Worm (Caenorhabditis elegans): ENCODE measurements around the gene ogdh-1.

Gene ogdh-1

DNA sequence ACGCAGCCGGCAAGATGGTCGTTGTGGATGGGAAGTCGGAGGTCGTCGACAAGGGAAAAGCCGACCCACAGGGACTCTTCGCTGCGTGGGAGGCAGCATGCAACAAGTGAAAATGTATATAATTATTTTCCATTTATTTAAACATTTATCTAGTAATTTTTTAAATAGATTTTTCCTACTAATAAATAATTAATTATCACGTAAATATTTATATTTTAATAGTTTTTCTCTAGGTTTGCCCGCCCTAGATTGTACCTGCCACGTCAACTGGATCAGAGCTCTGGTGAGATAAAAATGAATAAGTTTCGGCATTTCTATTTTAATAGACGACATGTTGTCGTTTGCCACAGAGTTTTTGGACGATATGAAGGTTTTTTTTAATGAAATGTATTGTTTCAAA, 50.8 kb downstream of the ogdh-1 start, which contains the start of gene psr-1:
TSS of gene psr-1 (plus strand) at position 301 of the 400 bp plus-strand sequence.
- TF ChIP-seq jun-1 (tag; optimal IDR thresholded peaks at IDR 0.05) = no peak
- no peak for TF ChIP-seq fkh-2 (tag; optimal IDR thresholded peaks at IDR 0.05)
- no peak for TF ChIP-seq ceh-82 (tag; optimal IDR thresholded peaks at IDR 0.05)
- no peak for TF ChIP-seq nhr-77 (tag; optimal IDR thresholded peaks at IDR 0.05)
- TF ChIP-seq unc-62 (GFP tag; optimal IDR thresholded peaks at IDR 0.05) = no peak

DNA sequence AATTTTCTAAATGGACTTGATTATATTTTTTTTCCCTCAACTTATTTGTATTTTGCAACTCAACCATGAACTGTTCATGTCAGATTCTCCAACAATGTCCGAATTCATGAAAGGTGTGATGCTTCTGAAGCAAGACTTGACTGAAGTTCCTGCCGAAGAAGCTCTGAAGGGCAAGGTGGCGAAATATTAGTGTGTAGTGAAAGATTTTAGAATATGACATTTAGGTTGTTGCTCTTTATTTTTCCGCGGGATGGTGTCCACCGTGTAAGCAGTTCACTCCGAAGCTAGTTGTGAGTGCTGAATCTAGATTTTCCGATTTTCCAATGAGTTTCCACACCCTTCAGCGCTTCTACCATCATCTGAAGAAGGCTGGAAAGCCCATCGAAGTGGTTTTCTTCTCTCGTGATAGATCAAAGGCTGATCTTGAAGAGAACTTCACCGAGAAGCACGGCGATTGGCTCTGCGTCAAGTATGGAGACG, 51.4 kb downstream of the ogdh-1 start, which contains the start of gene F29B9.5:
TSS of gene F29B9.5 (plus strand) at position 51 of the 480 bp plus-strand sequence.
- peak; percentile 78 for TF ChIP-seq ama-1 (optimal IDR thresholded peaks at IDR 0.05)
- TF ChIP-seq tbx-2 (tag; optimal IDR thresholded peaks at IDR 0.05) = no peak
- no peak for TF ChIP-seq pqm-1 (tag; optimal IDR thresholded peaks at IDR 0.05)
- TF ChIP-seq nfya-1 (tag; optimal IDR thresholded peaks at IDR 0.05; ENCODE audit: insufficient read depth) = no peak
- TF ChIP-seq nhr-77 (tag; optimal IDR thresholded peaks at IDR 0.05) = no peak
- no peak for TF ChIP-seq daf-12 (tag; optimal IDR thresholded peaks at IDR 0.05)
- no peak for TF ChIP-seq sea-2 (GFP tag; optimal IDR thresholded peaks at IDR 0.05)

DNA sequence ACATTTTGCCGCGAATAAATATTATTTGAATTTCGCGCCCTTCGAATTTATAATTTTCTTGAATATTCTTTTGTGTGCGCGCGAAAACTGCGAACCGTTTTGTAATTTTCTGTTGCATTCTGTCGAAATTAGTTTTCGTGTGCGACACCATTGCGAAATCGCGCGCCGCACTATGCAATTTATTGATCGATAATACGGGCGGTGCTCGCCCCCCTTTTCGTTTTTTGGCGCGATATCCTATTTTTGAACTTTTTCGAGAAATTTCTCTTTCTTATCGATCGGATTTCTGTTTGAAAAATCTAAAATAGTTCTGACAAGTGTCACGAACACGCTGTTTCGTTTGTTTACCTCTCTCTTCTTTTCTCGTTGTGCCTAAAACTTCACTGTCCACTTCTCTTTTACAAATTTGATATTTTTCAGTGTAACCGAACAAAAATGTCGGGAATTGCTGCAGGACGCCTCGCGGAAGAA, 53.2 kb downstream of the ogdh-1 start, which contains the start of gene ubc-9:
TSS of gene ubc-9 (plus strand) at position 421 of the 471 bp plus-strand sequence.
- TF ChIP-seq ceh-28 (tag; optimal IDR thresholded peaks at IDR 0.05) (peak; percentile 92), lin-15B (tag; optimal IDR thresholded peaks at IDR 0.05) (peak; percentile 73), sea-2 (GFP tag; optimal IDR thresholded peaks at IDR 0.05) (no peak), nhr-43 (tag; optimal IDR thresholded peaks at IDR 0.05; ENCODE audit: poor library complexity, severe bottlenecking) (peak; percentile 61), mml-1 (tag; optimal IDR thresholded peaks at IDR 0.05) (no peak), fos-1 (tag; optimal IDR thresholded peaks at IDR 0.05) (no peak), ceh-9 (tag; optimal IDR thresholded peaks at IDR 0.05) (no peak), elt-1 (tag; optimal IDR thresholded peaks at IDR 0.05) (no peak), ztf-4 (tag; optimal IDR thresholded peaks at IDR 0.05) (no peak), nhr-76 (tag; optimal IDR thresholded peaks at IDR 0.05) (no peak), nhr-237 (tag; optimal IDR thresholded peaks at IDR 0.05) (no peak), nhr-28 (tag; optimal IDR thresholded peaks at IDR 0.05) (no peak), ZK546.5 (tag; optimal IDR thresholded peaks at IDR 0.05) (no peak), jun-1 (tag; optimal IDR thresholded peaks at IDR 0.05) (peak; percentile 37), lsy-12 (tag; optimal IDR thresholded peaks at IDR 0.05) (no peak), unc-39 (tag; optimal IDR thresholded peaks at IDR 0.05) (no peak), hmg-11 (tag; optimal IDR thresholded peaks at IDR 0.05) (peak; percentile 72), mdl-1 (tag; optimal IDR thresholded peaks at IDR 0.05) (no peak), fkh-10 (GFP tag; optimal IDR thresholded peaks at IDR 0.05) (no peak), elt-2 (tag; optimal IDR thresholded peaks at IDR 0.05) (peak; percentile 54), ceh-82 (tag; optimal IDR thresholded peaks at IDR 0.05) (no peak), egl-27 (tag; optimal IDR thresholded peaks at IDR 0.05) (no peak), ceh-16 (tag; optimal IDR thresholded peaks at IDR 0.05) (no peak), unc-62 (GFP tag; optimal IDR thresholded peaks at IDR 0.05) (no peak), egl-5 (tag; optimal IDR thresholded peaks at IDR 0.05) (peak; percentile 40), nhr-77 (tag; optimal IDR thresholded peaks at IDR 0.05) (no peak), tbx-2 (tag; optimal IDR thresholded peaks at IDR 0.05) (no peak), nhr-11 (tag; optimal IDR thresholded peaks at IDR 0.05) (no peak), zag-1 (tag; optimal IDR thresholded peaks at IDR 0.05) (no peak), nhr-12 (tag; optimal IDR thresholded peaks at IDR 0.05) (no peak), fkh-2 (tag; optimal IDR thresholded peaks at IDR 0.05) (no peak), aly-2 (tag; optimal IDR thresholded peaks at IDR 0.05) (no peak), nhr-25 (tag; optimal IDR thresholded peaks at IDR 0.05) (peak; percentile 75), nhr-67 (tag; optimal IDR thresholded peaks at IDR 0.05) (no peak), nhr-23 (tag; optimal IDR thresholded peaks at IDR 0.05) (peak; percentile 81), pha-4 (tag; optimal IDR thresholded peaks at IDR 0.05) (peak; percentile 71), ztf-11 (tag; optimal IDR thresholded peaks at IDR 0.05) (no peak), skn-1 (tag; optimal IDR thresholded peaks at IDR 0.05) (peak; percentile 5), eor-1 (tag; optimal IDR thresholded peaks at IDR 0.05) (no peak), elt-3 (tag; optimal IDR thresholded peaks at IDR 0.05) (no peak), R02D3.7 (tag; optimal IDR thresholded peaks at IDR 0.05) (no peak), snpc-4 (tag; optimal IDR thresholded peaks at IDR 0.05) (peak; percentile 59), pqm-1 (tag; optimal IDR thresholded peaks at IDR 0.05) (no peak), nfya-1 (tag; optimal IDR thresholded peaks at IDR 0.05; ENCODE audit: insufficient read depth) (peak; percentile 82), daf-12 (tag; optimal IDR thresholded peaks at IDR 0.05) (no peak), lin-39 (tag; optimal IDR thresholded peaks at IDR 0.05) (peak; percentile 65), ama-1 (optimal IDR thresholded peaks at IDR 0.05) (peak; percentile 55)
